Worm (Caenorhabditis elegans) whole organism, mixed stage, embryonic: ENCODE measurements around the gene sri-24.
"Not testable (repeated sequence)": the region's sequence is repeated elsewhere in the genome, so short reads cannot be mapped to it uniquely, and the experiment has no call there.

ENCODE experiments used
- M03D4.4 ChIP-seq: sonication (generic microtip); optimal IDR thresholded peaks from 2 replicates; lab custom pipeline; 2017; ENCODE audit warnings: mild to moderate bottlenecking, missing genetic modification characterization, missing compliant biosample characterization
- blmp-1 ChIP-seq: fragments of 150-350 bp; optimal IDR thresholded peaks from 2 replicates; lab custom pipeline; 2014; ENCODE audit warnings: missing biosample characterization, missing genetic modification characterization
- ceh-39 ChIP-seq: fragments of 150-350 bp; optimal IDR thresholded peaks from 2 replicates; lab custom pipeline; 2014; ENCODE audit warnings: missing biosample characterization, missing genetic modification characterization
- ceh-43 ChIP-seq: fragments of 200-800 bp; sonication (Bioruptor generic); optimal IDR thresholded peaks from 2 replicates; lab custom pipeline; 2018; ENCODE audit warnings: mild to moderate bottlenecking, missing genetic modification characterization, moderate library complexity, missing compliant biosample characterization
- ceh-83 ChIP-seq: fragments of 200-800 bp; sonication (Bioruptor generic); optimal IDR thresholded peaks from 2 replicates; lab custom pipeline; 2018; ENCODE audit warnings: mild to moderate bottlenecking, missing genetic modification characterization, missing compliant biosample characterization
- ces-1 ChIP-seq: fragments of 150-350 bp; optimal IDR thresholded peaks from 2 replicates; lab custom pipeline; 2014; ENCODE audit warnings: missing biosample characterization, missing genetic modification reagents, missing genetic modification characterization
- cnd-1 ChIP-seq: fragments of 200-800 bp; sonication (Bioruptor generic); optimal IDR thresholded peaks from 2 replicates; lab custom pipeline; 2018; ENCODE audit warnings: mild to moderate bottlenecking, missing genetic modification characterization, missing compliant biosample characterization
- drap-1 ChIP-seq: fragments of 200-800 bp; sonication (Bioruptor generic); optimal IDR thresholded peaks from 3 replicates; lab custom pipeline; 2018; ENCODE audit warnings: mild to moderate bottlenecking, missing genetic modification characterization, missing compliant biosample characterization
- ham-2 ChIP-seq: fragments of 200-800 bp; sonication (Bioruptor generic); optimal IDR thresholded peaks from 2 replicates; lab custom pipeline; 2018; ENCODE audit warnings: mild to moderate bottlenecking, missing genetic modification characterization, missing compliant biosample characterization
- hlh-1 ChIP-seq: fragments of 150-350 bp; optimal IDR thresholded peaks from 2 replicates; lab custom pipeline; 2014; ENCODE audit warnings: missing biosample characterization, missing genetic modification reagents, missing genetic modification characterization
- lin-13 ChIP-seq: fragments of 150-350 bp; optimal IDR thresholded peaks from 2 replicates; lab custom pipeline; 2014; ENCODE audit warnings: missing biosample characterization, missing genetic modification characterization
- lsy-2 ChIP-seq: fragments of 150-350 bp; optimal IDR thresholded peaks from 2 replicates; lab custom pipeline; 2014; ENCODE audit warnings: missing biosample characterization, missing genetic modification characterization
- mab-5 ChIP-seq: fragments of 150-350 bp; optimal IDR thresholded peaks from 2 replicates; lab custom pipeline; 2014; ENCODE audit warnings: missing biosample characterization, missing genetic modification characterization
- mep-1 ChIP-seq: fragments of 150-350 bp; optimal IDR thresholded peaks from 2 replicates; lab custom pipeline; 2017; ENCODE audit warnings: missing biosample characterization, missing genetic modification reagents, missing genetic modification characterization, inconsistent platforms
- mls-2 ChIP-seq: sonication (generic microtip); optimal IDR thresholded peaks from 2 replicates; lab custom pipeline; 2016; ENCODE audit warnings: mild to moderate bottlenecking, missing genetic modification characterization, moderate library complexity, missing compliant biosample characterization
- nhr-12 ChIP-seq: fragments of 150-350 bp; optimal IDR thresholded peaks from 2 replicates; lab custom pipeline; 2014; ENCODE audit warnings: missing biosample characterization, missing genetic modification characterization
- nhr-2 ChIP-seq: fragments of 150-350 bp; optimal IDR thresholded peaks from 2 replicates; lab custom pipeline; 2014; ENCODE audit warnings: missing biosample characterization, missing genetic modification characterization
- nhr-28 ChIP-seq: fragments of 150-350 bp; optimal IDR thresholded peaks from 2 replicates; lab custom pipeline; 2014; ENCODE audit warnings: missing biosample characterization, missing genetic modification characterization
- pha-4 ChIP-seq: fragments of 150-350 bp; optimal IDR thresholded peaks from 2 replicates; lab custom pipeline; 2018; ENCODE audit warnings: missing biosample characterization, missing genetic modification reagents, missing genetic modification characterization
- sem-2 ChIP-seq: fragments of 200-800 bp; sonication (Bioruptor generic); optimal IDR thresholded peaks from 2 replicates; lab custom pipeline; 2018; ENCODE audit warnings: mild to moderate bottlenecking, missing genetic modification characterization, missing compliant biosample characterization
- snpc-4 ChIP-seq: fragments of 150-350 bp; optimal IDR thresholded peaks from 2 replicates; lab custom pipeline; 2014; ENCODE audit warnings: missing biosample characterization, missing genetic modification characterization
- sptf-1 ChIP-seq: sonication (generic microtip); optimal IDR thresholded peaks from 2 replicates; lab custom pipeline; 2017; ENCODE audit warnings: mild to moderate bottlenecking, missing genetic modification characterization, moderate library complexity, missing compliant biosample characterization
- tbx-8 ChIP-seq: fragments of 200-800 bp; sonication (Bioruptor generic); optimal IDR thresholded peaks from 2 replicates; lab custom pipeline; 2018; ENCODE audit warnings: mild to moderate bottlenecking, missing genetic modification characterization, moderate library complexity, missing compliant biosample characterization
- unc-39 ChIP-seq: fragments of 150-350 bp; optimal IDR thresholded peaks from 2 replicates; lab custom pipeline; 2014; ENCODE audit warnings: missing biosample characterization, missing genetic modification characterization
- unc-62 ChIP-seq: fragments of 150-350 bp; optimal IDR thresholded peaks from 2 replicates; lab custom pipeline; 2014; ENCODE audit warnings: missing biosample characterization, missing genetic modification reagents, missing genetic modification characterization
- zip-8 ChIP-seq: fragments of 150-350 bp; optimal IDR thresholded peaks from 2 replicates; lab custom pipeline; 2014; ENCODE audit warnings: missing biosample characterization, missing genetic modification characterization
- ztf-11 ChIP-seq: fragments of 150-350 bp; optimal IDR thresholded peaks from 2 replicates; lab custom pipeline; 2014; ENCODE audit warnings: missing biosample characterization, missing genetic modification characterization

Gene sri-24

DNA sequence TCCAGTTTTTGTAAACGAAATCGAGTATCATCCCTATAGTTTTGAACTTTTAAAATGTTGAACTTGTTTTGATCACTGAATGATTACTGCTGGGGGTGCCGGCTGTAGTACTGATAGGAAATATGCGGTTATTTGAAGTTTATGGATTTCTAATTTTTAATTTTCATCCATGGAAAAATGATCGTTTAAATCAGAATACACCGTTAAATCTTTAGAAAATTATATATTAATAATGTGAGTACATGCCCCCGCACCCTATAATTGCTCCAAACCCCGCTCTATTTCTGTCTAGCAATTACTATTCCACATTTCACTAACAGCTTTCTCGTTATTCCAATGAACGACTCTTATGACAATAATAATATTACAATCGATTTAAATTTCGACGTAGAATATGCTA is 12.2 kb upstream of the sri-24 start, which contains the start of gene Y75B12B.10:
Gene Y75B12B.10, plus strand, starts transcription at position 301 of the 400 bp plus-strand sequence.
- TF ChIP-seq snpc-4 = no peak
- TF ChIP-seq cnd-1 (tag; lab: Kevin White, UChicago) = no peak
- TF ChIP-seq mep-1 (tag; lab: Kevin White, UChicago) = no peak
- TF ChIP-seq ces-1 (GFP tag; lab: Kevin White, UChicago) = no peak
- no peak for TF ChIP-seq pha-4 (tag; lab: Kevin White, UChicago)
- TF ChIP-seq hlh-1 (tag; lab: Kevin White, UChicago) = no peak
- TF ChIP-seq tbx-8 (GFP tag; lab: Kevin White, UChicago) = no peak
- TF ChIP-seq, all 35 proteins: peak for 0

DNA sequence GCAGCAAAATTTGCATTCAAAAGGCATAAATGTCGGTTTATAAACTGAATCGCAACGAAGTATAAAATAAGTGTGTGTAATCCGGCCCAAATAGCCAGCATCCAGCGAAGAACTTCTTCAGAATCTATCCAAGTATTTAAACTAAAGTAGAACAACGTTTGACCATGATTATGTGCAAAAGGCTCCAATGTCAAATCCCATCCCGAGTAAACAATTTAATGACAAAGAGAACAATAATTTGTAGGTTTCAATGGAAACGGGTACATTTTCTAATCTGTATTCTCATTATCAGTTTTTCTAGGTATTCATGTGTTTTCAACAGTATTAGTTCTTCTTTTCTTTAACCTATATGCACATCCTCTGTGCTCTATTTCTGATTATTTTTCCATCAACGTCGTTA is 4.3 kb upstream of the sri-24 start, which contains the start of gene C41G6.12:
Gene C41G6.12, minus strand, starts transcription at position 101 of the 400 bp plus-strand sequence.
- TF ChIP-seq lsy-2; ham-2; ceh-43 (GFP tag; lab: Kevin White, UChicago): not testable (repeated sequence)

DNA sequence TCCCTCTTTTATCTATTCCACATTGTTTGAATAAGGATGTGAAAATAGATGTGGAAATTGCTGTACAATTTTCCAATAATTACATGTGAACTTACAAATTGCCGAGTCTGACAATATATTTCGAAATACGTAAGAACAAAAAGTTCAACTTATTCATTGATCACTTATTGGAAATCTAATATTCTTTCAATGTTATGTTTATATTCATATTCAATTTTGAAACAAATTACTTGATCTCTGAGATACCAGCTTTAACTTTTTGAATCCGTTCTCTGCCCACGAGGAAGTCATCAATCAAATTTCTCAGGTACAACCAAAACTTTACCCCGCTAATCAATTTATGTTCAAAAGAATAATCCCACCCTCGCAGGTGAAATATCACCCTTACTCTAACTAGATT is 3.2 kb downstream of the sri-24 start, which contains the start of gene sri-26:
Gene sri-26, plus strand, starts transcription at position 301 of the 400 bp plus-strand sequence.
- not testable (repeated sequence) for TF ChIP-seq ceh-39 (tag; lab: Kevin White, UChicago); sem-2; mab-5 (tag; lab: Kevin White, UChicago)

DNA sequence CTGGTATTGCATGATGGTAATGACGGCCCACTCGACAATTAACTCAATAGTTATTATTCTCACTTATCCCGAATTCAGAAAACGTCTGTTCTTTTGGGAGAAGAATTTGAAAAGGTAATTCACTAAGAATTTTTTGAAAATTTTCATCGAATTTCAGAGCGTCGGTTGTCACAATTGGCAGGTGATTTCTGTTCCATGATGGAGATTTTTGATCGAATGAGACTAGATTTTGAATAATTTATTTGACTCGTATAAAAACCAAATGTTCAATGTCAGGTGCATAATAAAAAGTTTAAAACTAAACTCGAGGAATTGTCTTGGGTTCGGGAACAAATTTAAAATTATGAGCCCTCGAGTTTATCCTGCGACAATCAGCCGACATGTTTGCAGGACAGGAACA is 4.7 kb downstream of the sri-24 start, which contains the start of gene sri-25:
Gene sri-25, plus strand, starts transcription at position 301 of the 400 bp plus-strand sequence.
- TF ChIP-seq drap-1 (GFP tag; lab: Kevin White, UChicago) (no peak), ceh-43 (GFP tag; lab: Kevin White, UChicago) (no peak), nhr-12 (tag; lab: Kevin White, UChicago) (no peak), sptf-1 (tag; lab: Kevin White, UChicago) (no peak), zip-8 (tag; lab: Kevin White, UChicago) (no peak), nhr-28 (no peak), mep-1 (tag; lab: Kevin White, UChicago) (no peak), mab-5 (tag; lab: Kevin White, UChicago) (no peak), ceh-83 (GFP tag; lab: Kevin White, UChicago) (no peak), nhr-2 (tag; lab: Kevin White, UChicago) (no peak)

DNA sequence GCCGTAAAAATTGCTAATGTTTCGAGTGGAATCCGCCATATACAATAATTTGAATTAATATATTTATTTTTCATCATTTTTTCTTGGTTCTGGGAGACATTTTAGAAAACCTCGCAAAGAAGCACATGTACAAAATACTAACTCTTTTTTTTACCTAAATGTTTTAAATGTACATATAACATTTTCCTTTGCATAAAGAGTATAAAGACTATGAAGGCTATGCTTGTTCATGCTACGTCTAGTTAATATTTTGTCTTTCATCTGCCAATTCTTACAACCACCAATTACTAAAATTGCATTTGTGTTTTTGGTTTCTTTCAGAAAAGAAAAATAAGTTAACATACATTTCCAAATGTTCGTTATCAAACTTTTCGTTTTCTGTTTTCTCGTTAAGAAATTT is 9.4 kb downstream of the sri-24 start, which contains the start of gene irld-25:
Gene irld-25, plus strand, starts transcription at position 301 of the 400 bp plus-strand sequence.
- no peak for TF ChIP-seq ceh-43 (GFP tag; lab: Kevin White, UChicago)
- TF ChIP-seq nhr-2 (tag; lab: Kevin White, UChicago) = no peak
- no peak for TF ChIP-seq tbx-8 (GFP tag; lab: Kevin White, UChicago)
- no peak for TF ChIP-seq pha-4 (tag; lab: Kevin White, UChicago)
- TF ChIP-seq M03D4.4 = no peak
- TF ChIP-seq ztf-11 (tag; lab: Kevin White, UChicago) = no peak
- no peak for TF ChIP-seq lsy-2
- TF ChIP-seq zip-8 (tag; lab: Kevin White, UChicago) = no peak
- no peak for TF ChIP-seq mls-2 (tag; lab: Kevin White, UChicago)
- TF ChIP-seq mab-5 (tag; lab: Kevin White, UChicago) = no peak
- TF ChIP-seq ham-2 = no peak
- no peak for TF ChIP-seq nhr-28
- TF ChIP-seq ceh-39 (tag; lab: Kevin White, UChicago) = no peak
- TF ChIP-seq sptf-1 (tag; lab: Kevin White, UChicago) = no peak
- no peak for TF ChIP-seq lin-13 (tag; lab: Kevin White, UChicago)

DNA sequence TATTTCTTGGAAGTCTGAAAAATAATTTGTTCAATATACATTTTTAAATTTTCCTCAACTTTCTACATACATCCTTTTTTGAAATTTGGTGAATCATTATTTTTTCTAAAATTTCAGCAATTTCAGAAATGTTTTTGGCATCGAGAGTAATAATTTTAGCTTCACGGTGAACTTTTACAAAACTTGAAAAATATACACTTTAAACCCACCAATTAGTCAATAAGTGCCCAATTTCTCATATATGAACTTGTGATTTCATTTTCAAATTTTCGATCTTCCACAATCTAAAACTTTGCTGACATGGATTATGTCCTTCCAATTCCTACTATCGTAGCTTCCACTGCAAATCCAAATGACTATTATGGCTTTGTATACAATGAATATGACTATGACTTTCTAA is 11.7 kb downstream of the sri-24 start, which contains the start of gene srw-24:
Gene srw-24, plus strand, starts transcription at position 301 of the 400 bp plus-strand sequence.
- TF ChIP-seq blmp-1 (tag; lab: Kevin White, UChicago) (no peak), ceh-43 (GFP tag; lab: Kevin White, UChicago) (no peak)

DNA sequence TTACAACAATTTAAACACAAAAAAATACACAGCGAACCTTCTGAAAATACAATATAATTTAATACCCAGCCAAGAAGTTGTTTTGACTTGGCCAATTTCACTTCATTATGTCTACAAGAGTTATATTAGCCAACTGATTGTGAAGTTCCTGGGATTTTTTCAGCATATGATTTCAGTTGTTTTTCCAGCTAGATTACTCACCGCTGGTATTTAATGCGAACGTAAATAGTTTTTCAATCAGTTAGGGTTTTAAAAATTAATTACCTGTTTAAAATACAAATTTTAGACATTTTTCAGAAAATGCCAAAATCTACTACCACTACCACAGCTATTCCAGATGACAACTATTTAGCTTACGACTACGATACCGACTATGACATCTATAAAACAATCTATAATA is 13.7 kb downstream of the sri-24 start, which contains the start of gene srw-14:
Gene srw-14, plus strand, starts transcription at position 301 of the 400 bp plus-strand sequence.
- no peak for TF ChIP-seq snpc-4
- TF ChIP-seq ceh-43 (GFP tag; lab: Kevin White, UChicago) = no peak
- TF ChIP-seq mep-1 (tag; lab: Kevin White, UChicago) = no peak
- TF ChIP-seq unc-62 (GFP tag; lab: Kevin White, UChicago) = no peak
- TF ChIP-seq unc-39 (tag; lab: Kevin White, UChicago) = no peak
- TF ChIP-seq nhr-28 = no peak
- TF ChIP-seq tbx-8 (GFP tag; lab: Kevin White, UChicago) = no peak
